Worm (Caenorhabditis elegans) whole organism, midembryonic: Measurements from ENCODE around the gene F36H9.4.

Experiments
- flt-1 ChIP-seq: fragments of 200-800 bp; sonication (Bioruptor generic); IDR thresholded peaks from 2 replicates; pipeline ENCODE4 v1.3.6; 2022; ENCODE audit warnings: missing genetic modification characterization, missing compliant biosample characterization
- ztf-29 ChIP-seq: fragments of 200-800 bp; sonication (Bioruptor generic); IDR thresholded peaks from 2 replicates; pipeline ENCODE4 v1.3.6; 2022; ENCODE audit warnings: missing genetic modification reagents, missing genetic modification characterization, missing compliant biosample characterization

ce11 chrV:1820016-1820415 is 41.0 kb upstream of the F36H9.4 start:
- TF ChIP-seq ztf-29 (no peak), flt-1 (GFP tag; lab: Robert Waterston, UW) (no peak)
